Fruit fly (Drosophila melanogaster) whole organism, prepupa: ENCODE measurements around the gene CG44002.

Experiments used
- CG15336 ChIP-seq: fragments of 200-800 bp; sonication (Bioruptor generic); IDR thresholded peaks from 2 replicates; pipeline ENCODE4 v1.3.6; 2022; ENCODE audit warnings: missing biosample characterization, missing genetic modification characterization
- CG3919 ChIP-seq: fragments of 200-800 bp; sonication (Bioruptor generic); optimal IDR thresholded peaks from 3 replicates; lab custom pipeline; 2016; ENCODE audit warnings: missing biosample characterization, missing genetic modification characterization
- CG6276 ChIP-seq: fragments of 200-800 bp; sonication (Bioruptor generic); optimal IDR thresholded peaks from 2 replicates; lab custom pipeline; 2017; ENCODE audit warnings: missing biosample characterization, mild to moderate bottlenecking, missing genetic modification characterization
- CG6808 ChIP-seq: fragments of 200-800 bp; sonication (Bioruptor generic); optimal IDR thresholded peaks from 3 replicates; lab custom pipeline; 2017; ENCODE audit warnings: missing biosample characterization, missing genetic modification characterization, mild to moderate bottlenecking, moderate library complexity, missing genetic modification reagents
- CG6854 ChIP-seq: fragments of 200-800 bp; sonication (Bioruptor generic); optimal IDR thresholded peaks from 2 replicates; lab custom pipeline; 2017; ENCODE audit warnings: missing biosample characterization, mild to moderate bottlenecking, missing genetic modification characterization
- Hr38 ChIP-seq: sonication (Bioruptor generic); optimal IDR thresholded peaks from 2 replicates; lab custom pipeline; 2016; ENCODE audit warnings: missing biosample characterization, missing genetic modification characterization
- dac ChIP-seq: fragments of 200-800 bp; sonication (Bioruptor generic); optimal IDR thresholded peaks from 2 replicates; lab custom pipeline; 2017; ENCODE audit warnings: missing biosample characterization, mild to moderate bottlenecking, missing genetic modification characterization
- pdm3 ChIP-seq: fragments of 200-800 bp; sonication (Bioruptor generic); optimal IDR thresholded peaks from 3 replicates; lab custom pipeline; 2016; ENCODE audit warnings: missing biosample characterization, missing genetic modification characterization

- TF ChIP-seq CG6808 (GFP tag; lab: Kevin White, UChicago) = no peak
- no peak for TF ChIP-seq CG15336 (GFP tag; lab: Robert Waterston, UW)
- no peak for TF ChIP-seq pdm3 (GFP tag; lab: Kevin White, UChicago)
- TF ChIP-seq Hr38 = no peak
- TF ChIP-seq CG6276 (GFP tag; lab: Kevin White, UChicago) = no peak
- TF ChIP-seq CG3919 = no peak
- no peak for TF ChIP-seq CG6854
- TF ChIP-seq dac (GFP tag; lab: Kevin White, UChicago) = no peak
Observed at dm6 chr2L:3145897-3146296, 25.0 kb downstream of the CG44002 start.
